Worm (Caenorhabditis elegans) whole organism, young adult: ENCODE data around the gene Y50D4A.5.

Experiments used
- F23B12.7 ChIP-seq: sonication (generic microtip); optimal IDR thresholded peaks from 2 replicates; lab custom pipeline; 2017; ENCODE audit warnings: missing genetic modification characterization, mild to moderate bottlenecking, missing compliant biosample characterization, antibody characterized with exemption, moderate library complexity; ENCODE audit not compliant: insufficient read depth
- F52B5.7 ChIP-seq: sonication (generic microtip); optimal IDR thresholded peaks from 2 replicates; lab custom pipeline; 2016; ENCODE audit warnings: mild to moderate bottlenecking, missing genetic modification characterization, missing compliant biosample characterization
- ccch-3 ChIP-seq: fragments of 200-800 bp; sonication (Bioruptor generic); optimal IDR thresholded peaks from 2 replicates; lab custom pipeline; 2018; ENCODE audit warnings: mild to moderate bottlenecking, missing genetic modification characterization, missing compliant biosample characterization
- die-1 ChIP-seq: sonication (generic microtip); optimal IDR thresholded peaks from 2 replicates; lab custom pipeline; 2016; ENCODE audit warnings: missing genotype, mild to moderate bottlenecking, missing genetic modification characterization, missing compliant biosample characterization
- dpl-1 ChIP-seq: fragments of 150-350 bp; optimal IDR thresholded peaks from 2 replicates; lab custom pipeline; 2014; ENCODE audit warnings: missing biosample characterization, missing genetic modification reagents, missing genetic modification characterization
- him-1 ChIP-seq: sonication (generic microtip); optimal IDR thresholded peaks from 2 replicates; lab custom pipeline; 2016; ENCODE audit warnings: missing genotype, missing genetic modification reagents, missing genetic modification characterization, missing compliant biosample characterization
- hmg-20 ChIP-seq: fragments of 200-800 bp; sonication (Bioruptor generic); IDR thresholded peaks from 2 replicates; pipeline ENCODE4 v1.3.6; 2022; ENCODE audit warnings: missing genetic modification reagents, missing genetic modification characterization, missing compliant biosample characterization
- lir-1 ChIP-seq: fragments of 200-800 bp; sonication (Bioruptor generic); conservative IDR thresholded peaks from 2 replicates; pipeline ENCODE4 v1.3.6; 2022; ENCODE audit warnings: missing genetic modification reagents, missing genetic modification characterization, missing compliant biosample characterization
- lsl-1 ChIP-seq: fragments of 200-800 bp; sonication (Bioruptor generic); optimal IDR thresholded peaks from 2 replicates; lab custom pipeline; 2018; ENCODE audit warnings: mild to moderate bottlenecking, missing genetic modification characterization, moderate library complexity, missing compliant biosample characterization
- nfya-1 ChIP-seq: sonication (generic microtip); optimal IDR thresholded peaks from 2 replicates; lab custom pipeline; 2017; ENCODE audit warnings: antibody characterized with exemption, missing compliant biosample characterization, missing genetic modification characterization, borderline replicate concordance; ENCODE audit not compliant: insufficient read depth
- nhr-120 ChIP-seq: fragments of 200-800 bp; sonication (Bioruptor generic); IDR thresholded peaks from 2 replicates; pipeline ENCODE4 v1.3.6; 2022; ENCODE audit warnings: missing genetic modification characterization, missing compliant biosample characterization
- nhr-90 ChIP-seq: sonication (generic microtip); optimal IDR thresholded peaks from 2 replicates; lab custom pipeline; 2016; ENCODE audit warnings: missing genotype, mild to moderate bottlenecking, missing genetic modification characterization, missing compliant biosample characterization
- snpc-1.3 ChIP-seq: sonication (generic microtip); optimal IDR thresholded peaks from 2 replicates; lab custom pipeline; 2017; ENCODE audit warnings: missing genetic modification characterization, mild to moderate bottlenecking, missing compliant biosample characterization, antibody characterized with exemption, moderate library complexity, missing genotype, missing genetic modification reagents; ENCODE audit not compliant: insufficient read depth
- tbp1 ChIP-seq: fragments of 200-800 bp; sonication (Bioruptor generic); optimal IDR thresholded peaks from 2 replicates; lab custom pipeline; 2018; ENCODE audit warnings: mild to moderate bottlenecking, missing genetic modification characterization, missing compliant biosample characterization

DNA sequence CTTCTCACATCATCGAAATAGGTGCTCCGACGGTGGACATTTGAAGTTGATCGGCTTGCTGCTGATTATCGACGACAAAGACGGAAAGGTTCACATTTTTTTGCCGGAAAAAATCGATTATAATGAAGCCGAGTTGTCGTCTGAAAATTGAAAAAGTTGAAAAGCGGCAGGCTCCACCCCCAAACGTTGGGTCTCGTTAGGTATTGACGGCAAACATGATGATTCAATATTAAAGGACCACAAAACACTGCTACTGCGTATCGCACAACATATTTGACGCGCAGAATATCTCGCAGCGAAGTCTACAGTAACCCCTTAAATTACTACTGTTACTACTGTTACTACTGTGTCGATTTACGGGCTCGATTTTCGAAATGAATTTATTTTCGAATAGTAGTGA is 48.9 kb upstream of the Y50D4A.5 start:
- TF ChIP-seq nhr-120 (peak; percentile 88; the same call in 1 of the 2 replicates), tbp1 (GFP tag; lab: Kevin White, UChicago) (no peak), die-1 (tag; lab: Kevin White, UChicago) (no peak), lir-1 (GFP tag; lab: Robert Waterston, UW) (no peak), him-1 (tag; lab: Kevin White, UChicago) (no peak), F23B12.7 (no peak), dpl-1 (no peak), nhr-90 (tag; lab: Kevin White, UChicago) (no peak), lsl-1 (GFP tag; lab: Kevin White, UChicago) (peak; percentile 36), hmg-20 (GFP tag; lab: Robert Waterston, UW) (peak; percentile 16; the same call in 1 of the 2 replicates), nfya-1 (no peak), snpc-1.3 (tag; lab: Kevin White, UChicago) (no peak), ccch-3 (GFP tag; lab: Kevin White, UChicago) (no peak), F52B5.7 (tag; lab: Kevin White, UChicago) (peak; percentile 87)
